Worm (Caenorhabditis elegans): ENCODE results near the gene sri-26.
"Not testable (repeated sequence)": the region's sequence is repeated elsewhere in the genome, so short reads cannot be mapped to it uniquely, and the experiment has no call there.

The sri-26 gene

DNA sequence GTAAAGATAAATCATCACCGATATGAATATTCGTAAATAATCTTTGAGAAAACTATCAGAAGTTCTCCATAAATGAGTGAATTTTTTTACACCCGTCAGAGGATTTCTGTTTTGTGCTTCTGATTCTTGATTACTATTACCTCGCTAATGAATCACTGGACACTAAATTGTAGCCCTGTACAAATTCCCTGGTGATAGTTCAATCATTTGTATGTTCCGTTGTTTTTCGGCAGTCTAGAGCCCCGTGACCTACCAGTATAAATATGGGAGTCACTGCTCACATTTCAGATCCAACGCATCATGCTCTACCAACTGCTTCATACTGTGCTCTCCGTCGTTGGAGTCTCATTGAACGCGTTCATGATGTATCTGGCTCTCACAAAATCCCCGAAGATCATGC lies 35.0 kb downstream of the sri-26 start, which contains the start of gene srd-28:
srd-28 (plus strand) TSS at position 301 of the 400 bp plus-strand sequence.
- not testable (repeated sequence) for TF ChIP-seq nhr-2, ceh-39, cnd-1 (tag; optimal IDR thresholded peaks at IDR 0.05)

DNA sequence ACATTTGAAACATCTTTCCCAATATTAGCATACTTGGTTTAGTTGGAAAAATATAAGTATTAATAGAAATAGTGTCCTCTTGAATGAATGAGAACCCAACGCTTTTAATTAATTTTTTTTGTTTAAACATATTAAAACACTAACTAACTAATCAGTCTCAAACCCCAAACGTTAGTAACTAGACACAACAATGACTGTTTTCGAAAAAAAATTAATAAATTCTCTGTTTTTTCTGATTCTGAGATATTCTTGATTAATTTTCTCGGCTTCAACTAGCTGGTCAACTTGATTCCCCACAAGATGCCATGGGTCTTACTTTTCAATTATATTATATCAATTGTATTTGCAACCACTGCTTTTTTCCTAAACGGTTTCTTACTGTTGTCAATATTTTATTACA lies 36.8 kb downstream of the sri-26 start, which contains the start of gene srbc-76:
srbc-76 (plus strand) TSS at position 301 of the 400 bp plus-strand sequence.
- no peak for TF ChIP-seq flh-1 (GFP tag; optimal IDR thresholded peaks at IDR 0.05)
- TF ChIP-seq lin-13 (tag; optimal IDR thresholded peaks at IDR 0.05) = no peak
- no peak for TF ChIP-seq elt-1 (tag; optimal IDR thresholded peaks at IDR 0.05; ENCODE audit: borderline replicate concordance, insufficient read depth)
- TF ChIP-seq nhr-76 (tag; optimal IDR thresholded peaks at IDR 0.05) = no peak
- TF ChIP-seq nhr-237 (tag; optimal IDR thresholded peaks at IDR 0.05) = no peak
- no peak for TF ChIP-seq elt-3 (tag; optimal IDR thresholded peaks at IDR 0.05)
- TF ChIP-seq cnd-1 (tag; optimal IDR thresholded peaks at IDR 0.05) = no peak
- no peak for TF ChIP-seq sem-2 (GFP tag; optimal IDR thresholded peaks at IDR 0.05)
- no peak for TF ChIP-seq ceh-39 (tag; optimal IDR thresholded peaks at IDR 0.05)
- TF ChIP-seq tbx-8 (GFP tag; optimal IDR thresholded peaks at IDR 0.05) = no peak
- no peak for TF ChIP-seq hlh-1 (tag; optimal IDR thresholded peaks at IDR 0.05)
- no peak for TF ChIP-seq drap-1 (GFP tag; optimal IDR thresholded peaks at IDR 0.05)
- TF ChIP-seq ceh-83 (GFP tag; optimal IDR thresholded peaks at IDR 0.05) = no peak
- TF ChIP-seq mab-5 (tag; optimal IDR thresholded peaks at IDR 0.05) = no peak
- TF ChIP-seq nhr-28 (tag; optimal IDR thresholded peaks at IDR 0.05) = no peak
- no peak for TF ChIP-seq sptf-1 (tag; optimal IDR thresholded peaks at IDR 0.05)
- TF ChIP-seq unc-120 (tag; optimal IDR thresholded peaks at IDR 0.05; ENCODE audit: poor library complexity, severe bottlenecking) = no peak
- no peak for TF ChIP-seq unc-39 (tag; optimal IDR thresholded peaks at IDR 0.05)

DNA sequence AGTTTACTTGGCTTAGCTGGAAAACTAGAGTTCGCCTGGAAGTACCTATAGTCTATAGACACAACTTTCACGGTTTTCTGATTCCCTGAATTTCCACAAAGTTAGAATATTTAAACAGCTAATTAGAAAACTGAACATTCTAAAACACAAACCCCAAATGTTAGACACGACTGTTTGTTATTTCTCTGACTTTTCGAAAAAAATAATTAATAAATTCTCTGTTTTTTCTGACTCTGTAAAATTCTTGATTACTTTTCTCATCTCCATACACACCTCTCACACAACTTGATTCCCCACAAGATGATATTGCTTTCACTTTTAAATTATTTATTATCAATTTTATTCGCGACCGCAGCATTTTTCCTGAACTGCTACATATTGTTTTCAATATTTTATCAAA lies 38.3 kb downstream of the sri-26 start, which contains the start of gene srbc-75:
srbc-75 (plus strand) TSS at position 301 of the 400 bp plus-strand sequence.
- TF ChIP-seq nhr-76 (tag; optimal IDR thresholded peaks at IDR 0.05) (no peak), ztf-11 (tag; optimal IDR thresholded peaks at IDR 0.05) (no peak), snpc-4 (tag; optimal IDR thresholded peaks at IDR 0.05) (no peak), ceh-83 (GFP tag; optimal IDR thresholded peaks at IDR 0.05) (no peak), mep-1 (tag; optimal IDR thresholded peaks at IDR 0.05) (no peak), elt-1 (tag; optimal IDR thresholded peaks at IDR 0.05; ENCODE audit: borderline replicate concordance, insufficient read depth) (no peak), unc-120 (tag; optimal IDR thresholded peaks at IDR 0.05; ENCODE audit: poor library complexity, severe bottlenecking) (no peak), mab-5 (tag; optimal IDR thresholded peaks at IDR 0.05) (no peak), bed-3 (GFP tag; optimal IDR thresholded peaks at IDR 0.05) (no peak), pha-4 (tag; optimal IDR thresholded peaks at IDR 0.05) (no peak), mls-2 (tag; optimal IDR thresholded peaks at IDR 0.05) (no peak), M03D4.4 (tag; optimal IDR thresholded peaks at IDR 0.05) (no peak), ces-1 (GFP tag; optimal IDR thresholded peaks at IDR 0.05) (no peak), sem-2 (GFP tag; optimal IDR thresholded peaks at IDR 0.05) (no peak), nhr-28 (tag; optimal IDR thresholded peaks at IDR 0.05) (no peak), unc-62 (GFP tag; optimal IDR thresholded peaks at IDR 0.05) (no peak), unc-39 (tag; optimal IDR thresholded peaks at IDR 0.05) (no peak), tbx-8 (GFP tag; optimal IDR thresholded peaks at IDR 0.05) (no peak)

DNA sequence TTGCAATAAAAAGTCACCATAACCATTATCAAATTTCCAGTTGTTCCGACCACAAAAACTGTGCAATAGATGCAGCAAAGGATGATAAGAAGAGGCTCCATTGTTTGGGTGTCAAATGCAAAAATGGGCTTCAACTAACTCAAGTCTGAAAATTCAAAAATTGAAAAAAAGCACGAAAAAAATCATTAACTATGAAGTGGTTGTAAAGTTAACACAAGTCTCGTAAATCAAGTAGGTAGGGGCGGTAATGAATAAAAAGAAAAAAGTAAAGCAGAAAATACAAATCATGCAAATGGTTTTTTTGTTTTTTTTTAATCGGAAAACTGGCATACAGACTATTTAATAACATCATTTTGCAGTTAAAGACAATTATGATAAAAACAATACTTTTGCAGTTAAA lies 41.4 kb downstream of the sri-26 start, which contains the start of gene srsx-39:
srsx-39 (minus strand) TSS at position 101 of the 400 bp plus-strand sequence.
- not testable (repeated sequence) for TF ChIP-seq M03D4.4, mep-1, lin-13 (tag; optimal IDR thresholded peaks at IDR 0.05)

DNA sequence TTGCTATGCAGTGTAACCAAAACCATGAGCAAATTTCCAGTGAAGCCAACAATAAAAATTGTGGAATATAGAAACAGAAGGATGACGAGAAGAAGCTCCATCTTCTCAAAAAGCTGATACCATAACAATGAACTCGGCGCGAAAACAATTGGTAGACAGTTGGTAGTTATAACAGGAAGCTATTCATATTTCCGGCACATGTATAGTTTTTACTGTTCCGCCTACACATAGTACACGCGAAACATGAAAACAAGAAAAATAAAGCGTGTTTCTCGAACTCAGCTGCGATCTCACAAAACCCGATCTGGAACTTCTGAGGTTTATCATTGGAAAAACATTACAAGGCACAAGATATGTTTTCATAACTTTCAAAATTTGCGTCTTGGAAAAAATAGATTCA lies 43.8 kb downstream of the sri-26 start, which contains the start of gene srsx-37:
srsx-37 (minus strand) TSS at position 101 of the 400 bp plus-strand sequence.
- TF ChIP-seq cnd-1 (tag; optimal IDR thresholded peaks at IDR 0.05) (no peak), hlh-1 (tag; optimal IDR thresholded peaks at IDR 0.05) (no peak), ztf-11 (tag; optimal IDR thresholded peaks at IDR 0.05) (no peak), nhr-12 (tag; optimal IDR thresholded peaks at IDR 0.05) (no peak), pha-4 (tag; optimal IDR thresholded peaks at IDR 0.05) (no peak), elt-1 (tag; optimal IDR thresholded peaks at IDR 0.05; ENCODE audit: borderline replicate concordance, insufficient read depth) (no peak), mab-5 (tag; optimal IDR thresholded peaks at IDR 0.05) (no peak), lin-13 (tag; optimal IDR thresholded peaks at IDR 0.05) (no peak), M03D4.4 (tag; optimal IDR thresholded peaks at IDR 0.05) (no peak), ceh-39 (tag; optimal IDR thresholded peaks at IDR 0.05) (no peak), blmp-1 (tag; optimal IDR thresholded peaks at IDR 0.05) (no peak), flh-1 (GFP tag; optimal IDR thresholded peaks at IDR 0.05) (no peak)
